Worm (Caenorhabditis elegans) whole organism, dauer: ENCODE results near the gene F37A4.4.

Experiments used
- unc-62 ChIP-seq: sonication (generic microtip); optimal IDR thresholded peaks from 2 replicates; lab custom pipeline; 2017; ENCODE audit warnings: missing biosample characterization, missing genetic modification reagents, missing genetic modification characterization

Gene F37A4.4

ce11 chrIII:6713266-6713665 lies at the start of gene F37A4.4:
F37A4.4 (plus strand) TSS chrIII:6713566.
- no peak for TF ChIP-seq unc-62 (GFP tag; lab: Kevin White, UChicago)

- no peak for TF ChIP-seq unc-62 (GFP tag; lab: Kevin White, UChicago)
Measured at ce11 chrIII:6670737-6671242, 42.6 kb upstream of the F37A4.4 start.

- TF ChIP-seq unc-62 (GFP tag; lab: Kevin White, UChicago), result no peak
Measured at ce11 chrIII:6675460-6675859, 37.9 kb upstream of the F37A4.4 start, which contains the start of gene rbf-1. rbf-1 (plus strand) TSS chrIII:6675760.

DNA sequence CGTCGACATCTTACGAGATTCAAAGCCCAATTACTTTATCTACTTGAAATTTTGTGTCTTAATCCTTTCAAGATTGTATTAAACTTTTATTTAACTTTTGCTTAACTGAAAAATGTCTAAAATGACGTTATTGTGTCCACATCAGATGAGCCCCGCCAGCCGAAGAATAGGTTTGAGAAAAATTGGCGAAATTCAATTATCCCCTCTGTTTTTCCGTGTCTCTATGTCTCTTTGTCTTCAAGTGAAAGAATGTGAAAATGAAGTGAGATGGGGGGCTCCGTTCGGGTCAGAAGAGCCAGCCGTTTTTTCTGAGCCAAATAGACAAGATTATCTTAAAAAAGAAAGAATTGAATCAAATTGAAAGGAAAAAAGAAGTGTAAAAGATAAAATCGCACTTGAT lies 36.1 kb upstream of the F37A4.4 start:
- TF ChIP-seq unc-62 (GFP tag; lab: Kevin White, UChicago), result no peak

DNA sequence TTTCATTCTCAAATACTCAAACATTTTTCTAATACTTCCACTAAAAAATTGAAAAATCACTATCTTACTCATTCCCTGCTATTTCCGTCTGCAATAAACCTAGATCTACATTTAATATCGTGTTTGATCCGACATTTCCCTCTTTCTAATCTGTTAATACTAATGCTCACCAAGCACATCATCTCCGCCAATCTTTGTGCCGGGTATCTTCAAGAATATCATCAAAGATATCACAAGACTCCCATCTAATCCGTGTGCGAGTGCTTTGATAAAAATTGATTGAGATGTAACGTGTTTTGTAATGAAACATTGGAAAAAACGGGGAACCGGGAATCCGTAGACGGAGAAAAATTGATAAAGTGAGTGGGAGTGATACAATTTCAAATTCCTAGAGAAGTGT lies 34.0 kb upstream of the F37A4.4 start:
- TF ChIP-seq unc-62 (GFP tag; lab: Kevin White, UChicago), result no peak

DNA sequence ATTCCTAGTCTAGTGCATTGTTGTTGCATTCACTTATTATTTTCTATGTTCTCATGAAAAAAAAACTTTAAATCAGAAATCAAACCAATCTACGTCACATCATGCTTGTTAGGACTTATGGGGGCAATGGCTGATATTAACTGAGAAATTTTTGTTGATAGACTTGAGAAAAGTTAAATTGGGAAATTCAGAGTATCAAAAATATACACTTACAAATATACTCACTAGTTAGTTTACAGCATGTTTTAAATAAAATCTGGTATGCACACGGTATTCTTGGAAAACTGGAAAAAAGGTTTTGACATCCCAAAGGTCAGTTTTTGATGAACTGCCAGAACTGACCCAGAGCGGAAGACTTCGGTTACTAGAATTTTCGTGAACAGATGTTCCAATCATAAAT lies 32.4 kb upstream of the F37A4.4 start:
- no peak for TF ChIP-seq unc-62 (GFP tag; lab: Kevin White, UChicago)

- TF ChIP-seq unc-62 (GFP tag; lab: Kevin White, UChicago), result no peak
Measured at ce11 chrIII:6681790-6682189, 31.6 kb upstream of the F37A4.4 start.

DNA sequence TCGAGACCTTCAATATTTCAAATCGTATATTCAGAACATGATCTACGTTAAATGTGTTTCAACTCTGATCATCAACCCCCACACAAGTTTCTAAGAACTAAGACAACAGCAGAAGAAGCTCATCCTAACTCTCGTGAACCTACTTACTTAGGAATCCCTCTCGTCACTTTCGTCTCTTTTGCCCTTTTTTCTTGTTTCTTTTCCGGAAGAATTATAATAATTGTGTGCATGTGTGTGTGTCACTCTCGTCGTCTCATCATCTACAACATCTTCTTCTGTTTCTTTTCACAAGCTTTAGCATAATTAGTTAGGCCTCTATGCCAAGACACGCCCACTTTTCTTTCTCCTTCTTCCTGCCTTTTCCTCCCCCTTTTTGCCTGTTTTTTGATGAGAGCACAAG lies 22.9 kb upstream of the F37A4.4 start:
- TF ChIP-seq unc-62 (GFP tag; lab: Kevin White, UChicago), result no peak

DNA sequence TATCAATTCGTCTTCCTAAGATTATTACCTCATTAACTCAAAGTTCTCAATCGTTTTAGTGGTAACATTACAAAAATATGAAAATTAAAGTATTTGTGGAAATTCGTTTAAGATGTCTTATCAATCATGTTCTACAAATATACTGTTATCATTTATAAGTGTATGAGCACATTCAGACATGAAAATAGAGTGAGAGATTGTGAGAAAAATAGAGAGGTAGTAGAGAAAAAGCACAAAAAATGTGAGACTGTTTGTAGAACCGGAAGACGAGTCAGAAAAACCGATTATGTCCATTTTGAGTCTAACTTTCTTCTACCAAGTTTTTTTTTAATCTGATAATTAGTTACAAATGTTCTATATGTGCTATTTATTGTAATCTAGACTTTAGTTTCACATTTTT lies 20.1 kb upstream of the F37A4.4 start:
- no peak for TF ChIP-seq unc-62 (GFP tag; lab: Kevin White, UChicago)

- TF ChIP-seq unc-62 (GFP tag; lab: Kevin White, UChicago), result no peak
Measured at ce11 chrIII:6695189-6695588, 18.2 kb upstream of the F37A4.4 start.

DNA sequence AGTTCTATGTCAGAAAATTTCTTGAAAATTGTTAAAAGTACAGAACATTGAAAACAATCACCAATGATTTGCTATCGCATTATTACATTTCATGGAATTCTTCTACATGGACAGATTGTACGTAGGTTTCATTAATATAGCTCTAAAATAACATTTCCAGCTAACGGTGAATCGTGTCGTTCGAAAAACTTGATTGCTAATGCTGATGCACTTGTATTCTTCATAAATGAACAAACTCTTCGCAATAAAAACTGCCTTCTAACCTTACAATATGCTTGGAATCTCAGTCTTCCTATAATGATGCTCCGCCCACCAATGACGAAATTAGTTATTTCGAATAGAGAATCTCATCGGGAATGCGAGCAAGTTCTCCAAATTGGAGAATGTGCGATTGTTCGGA lies 7.9 kb upstream of the F37A4.4 start, which contains the start of gene F37A4.6:
Gene F37A4.6, plus strand, starts transcription at position 301 of the 400 bp plus-strand sequence.
- TF ChIP-seq unc-62 (GFP tag; lab: Kevin White, UChicago), result no peak

- TF ChIP-seq unc-62 (GFP tag; lab: Kevin White, UChicago), result no peak
Measured at ce11 chrIII:6709983-6710382, 3.4 kb upstream of the F37A4.4 start, which contains the start of gene isw-1. isw-1 (minus strand) TSS chrIII:6710100.

DNA sequence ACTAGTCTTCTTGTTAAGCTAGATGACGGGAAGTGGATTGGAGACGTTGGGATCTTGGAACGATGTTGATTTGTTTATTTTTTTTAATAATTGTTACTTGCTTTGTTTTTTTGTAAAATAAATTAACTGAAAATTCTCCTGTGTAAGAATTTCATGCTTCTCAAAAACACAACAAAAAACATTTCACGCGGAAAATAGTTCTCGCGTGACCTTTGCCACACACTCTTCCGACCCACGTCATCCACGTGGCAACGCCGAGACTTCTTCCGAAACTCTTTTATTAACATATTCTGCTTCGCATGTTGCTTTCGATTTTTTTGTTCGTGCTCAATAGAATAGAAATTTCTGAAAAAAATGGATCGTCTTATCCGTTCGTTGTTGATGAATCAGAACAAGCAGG lies 1.8 kb upstream of the F37A4.4 start, which contains the start of gene F37A4.5:
Gene F37A4.5, plus strand, starts transcription at position 301 of the 400 bp plus-strand sequence.
- no peak for TF ChIP-seq unc-62 (GFP tag; lab: Kevin White, UChicago)

DNA sequence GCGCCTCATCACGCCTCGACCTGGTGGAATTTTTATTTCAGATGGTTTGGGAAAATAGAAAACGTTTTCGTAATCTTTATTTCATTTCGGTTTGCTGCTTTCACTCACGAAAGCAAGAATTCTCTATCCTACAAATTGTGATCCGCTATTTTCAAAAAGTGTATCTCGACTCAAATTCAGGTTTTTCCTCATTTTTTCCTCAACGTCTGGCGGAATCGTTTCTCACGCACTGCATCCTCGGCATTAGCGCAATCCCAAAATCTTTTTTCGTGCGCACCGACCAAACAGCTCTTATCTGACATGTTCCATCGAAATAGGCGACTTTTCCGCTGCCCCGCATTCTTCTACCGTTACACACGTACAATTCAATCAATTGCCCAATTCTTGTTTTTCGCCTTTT lies 4.9 kb downstream of the F37A4.4 start, which contains the start of gene F37A4.3:
Gene F37A4.3, plus strand, starts transcription at position 301 of the 400 bp plus-strand sequence.
- TF ChIP-seq unc-62 (GFP tag; lab: Kevin White, UChicago), result no peak

- no peak for TF ChIP-seq unc-62 (GFP tag; lab: Kevin White, UChicago)
Measured at ce11 chrIII:6722208-6722679, 8.9 kb downstream of the F37A4.4 start, which contains the start of the genes bath-41 and F37A4.2. bath-41 (minus strand) TSS chrIII:6722258. F37A4.2 (plus strand) TSS chrIII:6722454.

ce11 chrIII:6723089-6723488 lies 9.7 kb downstream of the F37A4.4 start, which contains the start of gene F37A4.1:
F37A4.1 (plus strand) TSS chrIII:6723389.
- TF ChIP-seq unc-62 (GFP tag; lab: Kevin White, UChicago), result no peak

- TF ChIP-seq unc-62 (GFP tag; lab: Kevin White, UChicago), result no peak
Measured at ce11 chrIII:6725489-6725888, 12.1 kb downstream of the F37A4.4 start, which contains the start of gene wdr-4. wdr-4 (plus strand) TSS chrIII:6725789.
